Worm (Caenorhabditis elegans): ENCODE results near the gene srz-70.

ce11 chrIV:3491477-3491876, 12.7 kb upstream of the srz-70 start, which contains the start of gene srz-78:
- TF ChIP-seq rnt-1 (tag; optimal IDR thresholded peaks at IDR 0.05): no peak
- no peak for TF ChIP-seq dmd-4 (tag; optimal IDR thresholded peaks at IDR 0.05; ENCODE audit: borderline replicate concordance)
- TF ChIP-seq ceh-6 (GFP tag; optimal IDR thresholded peaks at IDR 0.05): no peak
